Worm (Caenorhabditis elegans) whole organism, L2 larva: ENCODE results near the gene txdc-12.1.

Experiments used
- C34F6.9 ChIP-seq: fragments of 150-350 bp; optimal IDR thresholded peaks from 2 replicates; lab custom pipeline; 2014; ENCODE audit warnings: missing biosample characterization, missing genetic modification characterization
- F13H6.1 ChIP-seq: sonication (generic microtip); optimal IDR thresholded peaks from 2 replicates; lab custom pipeline; 2016; ENCODE audit warnings: missing genetic modification characterization, missing compliant biosample characterization
- R02D3.7 ChIP-seq: fragments of 150-350 bp; optimal IDR thresholded peaks from 2 replicates; lab custom pipeline; 2014; ENCODE audit warnings: missing biosample characterization, missing genetic modification characterization
- Y55F3AM.14 ChIP-seq: fragments of 200-800 bp; sonication (Bioruptor generic); optimal IDR thresholded peaks from 2 replicates; lab custom pipeline; 2018; ENCODE audit warnings: mild to moderate bottlenecking, missing genetic modification characterization, missing compliant biosample characterization
- ZK546.5 ChIP-seq: sonication (generic microtip); optimal IDR thresholded peaks from 2 replicates; lab custom pipeline; 2017; ENCODE audit warnings: missing biosample characterization, missing genetic modification characterization
- alr-1 ChIP-seq: fragments of 150-350 bp; optimal IDR thresholded peaks from 2 replicates; lab custom pipeline; 2014; ENCODE audit warnings: missing biosample characterization, missing genetic modification characterization
- aly-2 ChIP-seq: fragments of 150-350 bp; optimal IDR thresholded peaks from 2 replicates; lab custom pipeline; 2014; ENCODE audit warnings: missing biosample characterization, missing genetic modification characterization
- ama-1 ChIP-seq: fragments of 150-350 bp; optimal IDR thresholded peaks from 2 replicates; lab custom pipeline; 2018; ENCODE audit warnings: inconsistent platforms
- blmp-1 ChIP-seq: sonication (generic microtip); optimal IDR thresholded peaks from 2 replicates; lab custom pipeline; 2017; ENCODE audit warnings: missing genetic modification characterization, mild to moderate bottlenecking, missing compliant biosample characterization, antibody characterized with exemption, moderate library complexity; ENCODE audit not compliant: insufficient read depth
- ceh-16 ChIP-seq: fragments of 150-350 bp; optimal IDR thresholded peaks from 2 replicates; lab custom pipeline; 2014; ENCODE audit warnings: missing biosample characterization, missing genetic modification characterization
- ceh-82 ChIP-seq: fragments of 150-350 bp; optimal IDR thresholded peaks from 2 replicates; lab custom pipeline; 2014; ENCODE audit warnings: missing biosample characterization, missing genetic modification characterization
- crh-2 ChIP-seq: sonication (generic microtip); optimal IDR thresholded peaks from 2 replicates; lab custom pipeline; 2017; ENCODE audit warnings: missing biosample characterization, missing genetic modification characterization
- dmd-4 ChIP-seq: sonication (generic microtip); optimal IDR thresholded peaks from 2 replicates; lab custom pipeline; 2017; ENCODE audit warnings: missing biosample characterization, missing genetic modification characterization
- egl-27 ChIP-seq: sonication (generic microtip); optimal IDR thresholded peaks from 3 replicates; lab custom pipeline; 2017; ENCODE audit warnings: missing biosample characterization, missing genetic modification reagents, missing genetic modification characterization
- elt-1 ChIP-seq: fragments of 150-350 bp; optimal IDR thresholded peaks from 2 replicates; lab custom pipeline; 2014; ENCODE audit warnings: missing biosample characterization, missing genetic modification characterization
- elt-3 ChIP-seq: sonication (generic microtip); optimal IDR thresholded peaks from 2 replicates; lab custom pipeline; 2017; ENCODE audit warnings: missing biosample characterization, missing genetic modification characterization
- fos-1 ChIP-seq: fragments of 150-350 bp; optimal IDR thresholded peaks from 2 replicates; lab custom pipeline; 2014; ENCODE audit warnings: missing biosample characterization, missing genetic modification characterization
- gmeb-1 ChIP-seq: fragments of 150-350 bp; optimal IDR thresholded peaks from 2 replicates; lab custom pipeline; 2014; ENCODE audit warnings: missing biosample characterization, missing genetic modification characterization
- lin-13 ChIP-seq: fragments of 150-350 bp; optimal IDR thresholded peaks from 2 replicates; lab custom pipeline; 2014; ENCODE audit warnings: missing biosample characterization, missing genetic modification reagents, missing genetic modification characterization
- lin-39 ChIP-seq: fragments of 150-350 bp; optimal IDR thresholded peaks from 2 replicates; lab custom pipeline; 2014; ENCODE audit warnings: missing biosample characterization, missing genetic modification reagents, missing genetic modification characterization
- lsy-2 ChIP-seq, 2 experiments: fragments of 150-350 bp in 1 of 2; sonication (generic microtip) in 1 of 2; optimal IDR thresholded peaks; 2 replicates each; lab custom pipeline; 2014 to 2017; ENCODE audit warnings: missing biosample characterization in 2 of 2, missing genetic modification characterization in 2 of 2
- mab-5 ChIP-seq: fragments of 150-350 bp; optimal IDR thresholded peaks from 2 replicates; lab custom pipeline; 2014; ENCODE audit warnings: missing biosample characterization, missing genetic modification characterization
- mbf-1 ChIP-seq: sonication (generic microtip); optimal IDR thresholded peaks from 2 replicates; lab custom pipeline; 2017; ENCODE audit warnings: missing biosample characterization, missing genetic modification characterization
- mdl-1 ChIP-seq, 2 experiments: fragments of 150-350 bp in 1 of 2; sonication (generic microtip) in 1 of 2; optimal IDR thresholded peaks; 2 replicates each; lab custom pipeline; 2017; ENCODE audit warnings: missing biosample characterization in 2 of 2, missing genetic modification characterization in 2 of 2
- nhr-10 ChIP-seq: sonication (generic microtip); optimal IDR thresholded peaks from 2 replicates; lab custom pipeline; 2017; ENCODE audit warnings: missing biosample characterization, missing genetic modification characterization
- nhr-11 ChIP-seq: fragments of 150-350 bp; optimal IDR thresholded peaks from 2 replicates; lab custom pipeline; 2014; ENCODE audit warnings: missing biosample characterization, missing genetic modification characterization
- nhr-12 ChIP-seq: fragments of 150-350 bp; optimal IDR thresholded peaks from 2 replicates; lab custom pipeline; 2014; ENCODE audit warnings: missing biosample characterization, missing genetic modification characterization
- nhr-129 ChIP-seq: fragments of 150-350 bp; optimal IDR thresholded peaks from 2 replicates; lab custom pipeline; 2014; ENCODE audit warnings: missing biosample characterization, missing genetic modification characterization
- nhr-23 ChIP-seq: fragments of 150-350 bp; optimal IDR thresholded peaks from 2 replicates; lab custom pipeline; 2014; ENCODE audit warnings: missing biosample characterization, missing genetic modification reagents, missing genetic modification characterization
- nhr-237 ChIP-seq: fragments of 150-350 bp; optimal IDR thresholded peaks from 2 replicates; lab custom pipeline; 2014; ENCODE audit warnings: missing biosample characterization, missing genetic modification characterization
- nhr-25 ChIP-seq: fragments of 150-350 bp; sonication (generic microtip); optimal IDR thresholded peaks from 3 replicates; lab custom pipeline; 2014; ENCODE audit warnings: missing biosample characterization, missing genetic modification characterization
- nhr-6 ChIP-seq: fragments of 150-350 bp; optimal IDR thresholded peaks from 2 replicates; lab custom pipeline; 2014; ENCODE audit warnings: missing biosample characterization, missing genetic modification characterization
- nhr-77 ChIP-seq: fragments of 150-350 bp; optimal IDR thresholded peaks from 2 replicates; lab custom pipeline; 2014; ENCODE audit warnings: missing biosample characterization, missing genetic modification characterization
- peb-1 ChIP-seq: fragments of 150-350 bp; optimal IDR thresholded peaks from 2 replicates; lab custom pipeline; 2014; ENCODE audit warnings: missing biosample characterization, missing genetic modification characterization
- sem-4 ChIP-seq: fragments of 150-350 bp; optimal IDR thresholded peaks from 2 replicates; lab custom pipeline; 2014; ENCODE audit warnings: missing biosample characterization, missing genetic modification reagents, missing genetic modification characterization
- skn-1 ChIP-seq: sonication (generic microtip); optimal IDR thresholded peaks from 2 replicates; lab custom pipeline; 2017; ENCODE audit warnings: missing biosample characterization, missing genetic modification characterization
- sma-3 ChIP-seq: sonication (generic microtip); optimal IDR thresholded peaks from 2 replicates; lab custom pipeline; 2016; ENCODE audit warnings: missing genetic modification reagents, missing genetic modification characterization, missing compliant biosample characterization
- sma-9 ChIP-seq, 2 experiments: fragments of 150-350 bp in 1 of 2; sonication (generic microtip) in 1 of 2; optimal IDR thresholded peaks; 2 replicates each; lab custom pipeline; 2014 to 2016; ENCODE audit warnings: missing genetic modification characterization in 2 of 2, mild to moderate bottlenecking in 1 of 2, missing biosample characterization in 1 of 2, missing compliant biosample characterization in 1 of 2, missing genetic modification reagents in 1 of 2, moderate library complexity in 1 of 2
- snpc-4 ChIP-seq: fragments of 150-350 bp; optimal IDR thresholded peaks from 2 replicates; lab custom pipeline; 2014; ENCODE audit warnings: missing biosample characterization, missing genetic modification characterization
- unc-39 ChIP-seq: fragments of 150-350 bp; optimal IDR thresholded peaks from 2 replicates; lab custom pipeline; 2014; ENCODE audit warnings: missing biosample characterization, missing genetic modification characterization
- unc-55 ChIP-seq: fragments of 150-350 bp; sonication (generic microtip); optimal IDR thresholded peaks from 3 replicates; lab custom pipeline; 2014; ENCODE audit warnings: missing biosample characterization, missing genetic modification reagents, missing genetic modification characterization
- unc-62 ChIP-seq: fragments of 150-350 bp; optimal IDR thresholded peaks from 2 replicates; lab custom pipeline; 2014; ENCODE audit warnings: missing biosample characterization, missing genetic modification reagents, missing genetic modification characterization
- zag-1 ChIP-seq: fragments of 150-350 bp; optimal IDR thresholded peaks from 2 replicates; lab custom pipeline; 2014; ENCODE audit warnings: missing biosample characterization, missing genetic modification characterization
- ztf-1 ChIP-seq: fragments of 200-800 bp; sonication (Bioruptor generic); conservative IDR thresholded peaks from 2 replicates; pipeline ENCODE4 v1.3.6; 2022; ENCODE audit warnings: missing genetic modification characterization, missing compliant biosample characterization
- ztf-11 ChIP-seq: sonication (generic microtip); optimal IDR thresholded peaks from 2 replicates; lab custom pipeline; 2017; ENCODE audit warnings: missing biosample characterization, missing genetic modification characterization
- ztf-4 ChIP-seq: fragments of 150-350 bp; optimal IDR thresholded peaks from 2 replicates; lab custom pipeline; 2014; ENCODE audit warnings: missing biosample characterization, missing genetic modification characterization

txdc-12.1 gene

DNA sequence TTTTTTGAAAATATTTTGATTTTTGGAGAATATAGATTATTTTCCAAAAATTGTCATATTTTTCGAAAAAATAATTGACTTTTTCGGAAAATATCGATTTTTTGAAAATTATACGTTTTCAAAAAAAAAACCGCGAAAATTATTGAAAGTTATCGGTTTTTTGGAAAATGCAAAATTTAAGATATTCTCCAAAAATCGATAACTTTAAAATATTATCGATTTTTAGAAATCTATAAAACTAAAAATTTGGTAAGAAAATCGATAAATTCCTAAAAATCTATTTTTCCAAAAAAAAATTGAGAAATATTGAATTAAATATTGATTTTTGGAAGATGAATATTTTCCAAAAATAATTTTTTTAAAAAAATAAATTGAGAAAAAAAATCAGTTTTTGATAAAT, 16.9 kb downstream of the txdc-12.1 start:
- TF ChIP-seq F13H6.1 (tag; lab: Kevin White, UChicago): no peak

DNA sequence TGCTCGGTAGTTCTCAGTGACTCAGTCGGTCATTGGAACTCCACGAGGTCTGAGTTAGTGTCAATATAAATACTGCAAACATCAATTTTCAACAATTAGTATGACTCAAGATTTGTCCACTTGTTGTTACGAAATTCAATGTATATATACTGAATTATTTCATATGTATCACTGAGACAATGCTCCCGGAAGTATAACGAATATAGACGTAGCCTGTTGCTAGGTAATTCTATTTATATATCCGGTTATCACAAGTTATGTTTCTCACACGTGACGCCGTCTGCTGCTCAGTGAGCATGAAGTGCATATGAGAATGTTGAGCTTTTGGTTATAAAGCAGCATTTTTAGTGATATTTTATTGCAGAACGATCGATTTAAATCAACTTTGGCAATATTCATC, 20.4 kb downstream of the txdc-12.1 start:
- TF ChIP-seq snpc-4 (tag; lab: Kevin White, UChicago): no peak
- TF ChIP-seq unc-62 (GFP tag; lab: Kevin White, UChicago): no peak
- no peak for TF ChIP-seq fos-1 (tag; lab: Kevin White, UChicago)
- TF ChIP-seq egl-27: no peak
- no peak for TF ChIP-seq nhr-23
- TF ChIP-seq lsy-2 (tag; optimal IDR thresholded peaks at IDR 0.05; lab: Kevin White, UChicago): no peak
- TF ChIP-seq F13H6.1 (tag; lab: Kevin White, UChicago): no peak
- TF ChIP-seq unc-39 (tag; lab: Kevin White, UChicago): no peak
- no peak for TF ChIP-seq C34F6.9
- TF ChIP-seq aly-2 (tag; lab: Kevin White, UChicago): no peak
- TF ChIP-seq nhr-237 (tag; lab: Kevin White, UChicago): no peak
- no peak for TF ChIP-seq ceh-82 (tag; lab: Kevin White, UChicago)

DNA sequence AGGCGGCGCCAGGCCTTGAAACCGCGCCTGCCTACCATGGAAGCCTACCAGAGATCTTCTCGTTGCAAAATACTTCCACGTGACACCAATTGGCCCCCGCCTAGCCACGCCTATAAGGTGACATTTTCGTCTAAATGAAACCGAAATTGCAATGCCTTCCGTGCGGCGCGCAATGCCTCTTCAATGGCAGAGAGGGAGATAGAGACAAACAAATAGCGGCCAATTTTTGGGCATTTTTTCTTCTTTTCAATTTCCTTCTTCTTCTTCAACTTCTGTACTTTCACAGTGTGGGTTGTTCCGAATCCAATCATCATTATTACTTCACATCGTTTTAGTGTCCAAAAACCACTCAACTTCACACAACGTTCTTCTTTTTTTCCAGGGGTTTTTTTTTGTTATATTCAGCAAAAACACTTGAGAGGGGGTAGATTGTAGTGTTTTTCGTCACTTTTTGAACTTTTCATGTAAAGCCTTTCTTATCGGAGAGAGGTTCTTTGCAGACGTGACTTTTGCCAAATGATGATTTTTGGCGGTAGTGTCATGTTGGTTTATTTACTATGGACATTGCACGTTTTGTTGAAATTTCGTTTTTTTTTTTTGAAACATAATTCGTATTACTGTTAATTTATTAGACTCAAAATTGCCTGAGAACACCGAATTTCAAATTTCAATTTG, 21.1 kb downstream of the txdc-12.1 start:
- TF ChIP-seq R02D3.7: no peak
- peak; percentile 35 for TF ChIP-seq blmp-1 (tag; lab: Kevin White, UChicago)
- TF ChIP-seq nhr-25 (tag; lab: Kevin White, UChicago): peak; percentile 28

DNA sequence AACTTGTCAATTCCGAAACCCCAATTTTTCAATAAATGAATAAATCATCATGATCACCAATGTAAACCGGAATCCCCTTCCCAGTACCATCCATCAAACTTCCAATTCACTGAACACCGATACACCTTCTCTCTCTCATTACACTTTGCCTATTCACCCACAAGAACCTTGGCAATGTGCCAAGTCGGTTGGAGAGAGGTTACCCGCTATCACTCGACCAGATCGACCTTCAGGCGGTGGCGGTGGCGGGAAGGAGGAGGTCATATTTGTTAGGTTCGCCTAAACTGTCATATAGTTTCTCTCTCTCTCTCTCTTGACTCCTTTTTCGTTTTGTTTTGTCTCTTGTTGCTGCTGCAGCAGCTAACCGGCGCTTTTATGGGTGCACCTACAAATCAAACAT, 22.4 kb downstream of the txdc-12.1 start:
- TF ChIP-seq mbf-1 (tag; lab: Kevin White, UChicago): no peak
- no peak for TF ChIP-seq nhr-11 (tag; lab: Kevin White, UChicago)
- TF ChIP-seq crh-2: peak; percentile 16
- TF ChIP-seq F13H6.1 (tag; lab: Kevin White, UChicago): peak; percentile 31
- TF ChIP-seq zag-1: no peak
- TF ChIP-seq alr-1 (tag; lab: Kevin White, UChicago): no peak
- TF ChIP-seq sma-3 (GFP tag; lab: Kevin White, UChicago): peak; percentile 78
- TF ChIP-seq unc-62 (GFP tag; lab: Kevin White, UChicago): no peak
- TF ChIP-seq nhr-12 (tag; lab: Kevin White, UChicago): no peak
- TF ChIP-seq sma-9 (GFP tag; optimal IDR thresholded peaks at IDR 0.05; lab: Kevin White, UChicago): peak; percentile 20
- no peak for TF ChIP-seq sma-9 (tag; optimal IDR thresholded peaks at IDR 0.05; lab: Kevin White, UChicago)
- no peak for TF ChIP-seq lin-13
- TF ChIP-seq unc-55 (GFP tag; lab: Kevin White, UChicago): no peak
- TF ChIP-seq nhr-237 (tag; lab: Kevin White, UChicago): no peak
- TF ChIP-seq mdl-1 (tag; optimal IDR thresholded peaks at IDR 0.05; lab: Kevin White, UChicago): no peak
- TF ChIP-seq mab-5 (tag; lab: Kevin White, UChicago): no peak
- TF ChIP-seq ceh-16 (tag; lab: Kevin White, UChicago): peak; percentile 88
- TF ChIP-seq egl-27: no peak
- TF ChIP-seq nhr-10 (tag; lab: Kevin White, UChicago): no peak
- TF ChIP-seq nhr-77 (tag; lab: Kevin White, UChicago): no peak
- TF ChIP-seq fos-1 (tag; lab: Kevin White, UChicago): peak; percentile 29
- no peak for TF ChIP-seq ztf-11 (tag; lab: Kevin White, UChicago)
- TF ChIP-seq nhr-25 (tag; lab: Kevin White, UChicago): peak; percentile 93
- TF ChIP-seq elt-3 (tag; lab: Kevin White, UChicago): no peak
- TF ChIP-seq dmd-4 (tag; lab: Kevin White, UChicago): no peak
- no peak for TF ChIP-seq R02D3.7
- no peak for TF ChIP-seq nhr-129 (tag; lab: Kevin White, UChicago)
- no peak for TF ChIP-seq Y55F3AM.14 (GFP tag; lab: Kevin White, UChicago)
- TF ChIP-seq ama-1 (lab: Kevin White, UChicago): no peak
- TF ChIP-seq skn-1 (tag; lab: Kevin White, UChicago): no peak
- TF ChIP-seq snpc-4 (tag; lab: Kevin White, UChicago): no peak
- no peak for TF ChIP-seq elt-1 (tag; lab: Kevin White, UChicago)
- no peak for TF ChIP-seq peb-1 (tag; lab: Kevin White, UChicago)
- TF ChIP-seq lsy-2 (tag; optimal IDR thresholded peaks at IDR 0.05; lab: Kevin White, UChicago): no peak
- no peak for TF ChIP-seq ztf-1 (GFP tag; lab: Robert Waterston, UW)
- no peak for TF ChIP-seq lin-39 (tag; lab: Kevin White, UChicago)
- TF ChIP-seq ZK546.5 (tag; lab: Kevin White, UChicago): no peak
- peak; percentile 64 for TF ChIP-seq blmp-1 (tag; lab: Kevin White, UChicago)
- TF ChIP-seq sem-4: no peak
- TF ChIP-seq nhr-6 (tag; lab: Kevin White, UChicago): peak; percentile 25
- no peak for TF ChIP-seq gmeb-1 (tag; lab: Kevin White, UChicago)
- TF ChIP-seq ztf-4 (tag; lab: Kevin White, UChicago): no peak
- no peak for TF ChIP-seq C34F6.9
- TF ChIP-seq aly-2 (tag; lab: Kevin White, UChicago): no peak
- TF ChIP-seq nhr-23: no peak
- no peak for TF ChIP-seq unc-39 (tag; lab: Kevin White, UChicago)
